Worm (Caenorhabditis elegans) whole organism, midembryonic: ENCODE measurements around the gene str-231.

Experiments
- T22C8.4 ChIP-seq: fragments of 200-800 bp; sonication (Bioruptor generic); IDR thresholded peaks from 2 replicates; pipeline ENCODE4 v1.3.6; 2022; ENCODE audit warnings: missing genetic modification characterization, missing compliant biosample characterization
- cog-1 ChIP-seq: sonication (generic microtip); optimal IDR thresholded peaks from 2 replicates; lab custom pipeline; 2016; ENCODE audit warnings: missing genetic modification characterization, missing compliant biosample characterization
- flt-1 ChIP-seq: fragments of 200-800 bp; sonication (Bioruptor generic); IDR thresholded peaks from 2 replicates; pipeline ENCODE4 v1.3.6; 2022; ENCODE audit warnings: missing genetic modification characterization, missing compliant biosample characterization
- klf-2 ChIP-seq: fragments of 200-800 bp; sonication (Bioruptor generic); conservative IDR thresholded peaks from 2 replicates; pipeline ENCODE4 v1.3.6; 2022; ENCODE audit warnings: missing genetic modification reagents, missing genetic modification characterization, missing compliant biosample characterization
- med-1 ChIP-seq: sonication (generic microtip); optimal IDR thresholded peaks from 2 replicates; lab custom pipeline; 2017; ENCODE audit warnings: missing genetic modification characterization, mild to moderate bottlenecking, missing compliant biosample characterization, antibody characterized with exemption, missing genetic modification reagents; ENCODE audit not compliant: insufficient read depth
- ref-1 ChIP-seq: fragments of 200-800 bp; sonication (Bioruptor generic); conservative IDR thresholded peaks from 2 replicates; pipeline ENCODE4 v1.3.6; 2022; ENCODE audit warnings: missing genetic modification reagents, missing genetic modification characterization, missing compliant biosample characterization
- tab-1 ChIP-seq: fragments of 200-800 bp; sonication (Bioruptor generic); IDR thresholded peaks from 2 replicates; pipeline ENCODE4 v1.3.6; 2022; ENCODE audit warnings: missing genetic modification characterization, missing compliant biosample characterization
- ztf-23 ChIP-seq: fragments of 200-800 bp; sonication (Bioruptor generic); IDR thresholded peaks from 2 replicates; pipeline ENCODE4 v1.3.6; 2022; ENCODE audit warnings: missing genetic modification reagents, missing genetic modification characterization, missing compliant biosample characterization
- ztf-29 ChIP-seq: fragments of 200-800 bp; sonication (Bioruptor generic); IDR thresholded peaks from 2 replicates; pipeline ENCODE4 v1.3.6; 2022; ENCODE audit warnings: missing genetic modification reagents, missing genetic modification characterization, missing compliant biosample characterization

The str-231 gene

ce11 chrV:16024917-16025316, 17.5 kb upstream of the str-231 start:
- TF ChIP-seq ztf-29 (GFP tag; lab: Robert Waterston, UW) = no peak
- TF ChIP-seq tab-1 = 0 out of 2 replicates have a peak, but pooled peaks have one; percentile 39

DNA sequence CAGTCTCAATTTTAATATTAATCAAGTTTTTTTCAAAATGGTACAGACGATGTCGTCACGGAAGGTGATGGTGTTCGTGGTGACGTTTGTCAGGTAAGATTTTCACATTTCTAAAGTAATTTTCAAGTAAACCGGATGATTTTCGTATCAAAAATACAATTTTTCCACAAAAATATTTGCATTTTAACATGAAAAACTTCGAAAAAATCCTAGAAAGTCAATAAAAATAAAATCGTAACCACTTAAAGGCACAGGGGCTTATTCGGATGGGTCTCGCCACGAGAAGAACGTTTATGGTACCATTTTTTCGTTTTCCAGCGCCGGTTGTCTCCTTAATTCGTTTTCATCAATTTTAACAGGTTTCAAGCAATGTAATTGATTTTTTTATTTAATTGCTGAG, 16.9 kb upstream of the str-231 start, which contains the start of gene T10C6.6:
T10C6.6 (plus strand) TSS at position 27 of the 400 bp plus-strand sequence.
- TF ChIP-seq med-1 (GFP tag; lab: Kevin White, UChicago) (no peak), ztf-29 (GFP tag; lab: Robert Waterston, UW) (no peak), T22C8.4 (GFP tag; lab: Robert Waterston, UW) (no peak), ref-1 (GFP tag; lab: Robert Waterston, UW) (no peak)

ce11 chrV:16023559-16023958, 16.2 kb upstream of the str-231 start:
- TF ChIP-seq flt-1 (GFP tag; lab: Robert Waterston, UW) = no peak
- TF ChIP-seq klf-2 = no peak
- no peak for TF ChIP-seq cog-1 (tag; lab: Kevin White, UChicago)
- no peak for TF ChIP-seq med-1 (GFP tag; lab: Kevin White, UChicago)
- TF ChIP-seq ztf-29 (GFP tag; lab: Robert Waterston, UW) = no peak
- no peak for TF ChIP-seq ref-1 (GFP tag; lab: Robert Waterston, UW)
- no peak for TF ChIP-seq tab-1
- no peak for TF ChIP-seq ztf-23
- no peak for TF ChIP-seq T22C8.4 (GFP tag; lab: Robert Waterston, UW)

DNA sequence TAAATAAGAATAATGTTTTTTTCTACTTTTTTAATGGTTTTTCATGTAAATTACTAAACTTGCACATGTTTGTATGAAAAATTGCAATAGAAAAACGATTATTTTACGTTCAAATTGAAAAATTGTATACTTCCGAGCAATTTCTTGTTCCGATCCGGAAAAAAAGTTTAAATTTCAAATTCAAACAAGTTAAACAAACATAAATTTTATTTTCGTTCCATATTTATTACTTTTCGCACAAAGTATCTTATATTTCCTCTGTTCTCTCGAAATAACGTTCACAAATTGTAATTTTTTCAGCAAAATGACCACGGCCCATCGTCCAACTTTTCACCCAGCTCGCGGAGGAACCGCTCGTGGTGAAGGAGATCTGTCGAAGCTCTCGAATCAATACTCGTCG, 15.6 kb upstream of the str-231 start, which contains the start of gene cwc-15:
cwc-15 (plus strand) TSS at position 301 of the 400 bp plus-strand sequence.
- TF ChIP-seq klf-2 = no peak
- no peak for TF ChIP-seq tab-1
- TF ChIP-seq flt-1 (GFP tag; lab: Robert Waterston, UW) = no peak
- no peak for TF ChIP-seq T22C8.4 (GFP tag; lab: Robert Waterston, UW)
- TF ChIP-seq med-1 (GFP tag; lab: Kevin White, UChicago) = no peak
- no peak for TF ChIP-seq ztf-29 (GFP tag; lab: Robert Waterston, UW)
- no peak for TF ChIP-seq cog-1 (tag; lab: Kevin White, UChicago)
- TF ChIP-seq ztf-23 = no peak
- TF ChIP-seq ref-1 (GFP tag; lab: Robert Waterston, UW) = no peak

- TF ChIP-seq flt-1 (GFP tag; lab: Robert Waterston, UW) (peak; percentile 61), ztf-23 (0 out of 2 replicates have a peak, but pooled peaks have one; percentile 40), med-1 (GFP tag; lab: Kevin White, UChicago) (no peak), T22C8.4 (GFP tag; lab: Robert Waterston, UW) (no peak; the same call in 1 of the 2 replicates), cog-1 (tag; lab: Kevin White, UChicago) (peak; percentile 30)
These were observed 15.2 kb upstream of the str-231 start for ce11 chrV:16022600-16022999.

DNA sequence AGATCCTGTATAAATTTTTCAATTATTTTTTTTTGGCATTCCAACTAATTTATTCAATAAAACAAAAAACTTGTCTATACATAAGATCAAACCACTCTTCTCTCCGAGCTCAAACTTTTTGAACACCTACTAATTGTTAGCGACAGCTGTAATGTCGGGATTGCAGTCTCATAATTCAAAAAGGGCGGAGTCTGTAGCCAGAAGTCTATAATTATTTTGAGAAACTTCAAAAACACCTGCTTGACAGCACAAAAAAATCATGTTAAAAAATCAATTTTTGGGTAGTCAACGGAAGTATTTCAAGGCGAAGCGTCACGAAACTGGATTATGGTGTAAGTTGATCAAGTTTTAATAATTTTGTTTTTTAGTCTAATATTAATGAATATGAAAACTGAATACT, 12.6 kb upstream of the str-231 start, which contains the start of gene srx-44:
srx-44 (plus strand) TSS at position 301 of the 400 bp plus-strand sequence.
- TF ChIP-seq med-1 (GFP tag; lab: Kevin White, UChicago) (no peak), tab-1 (no peak), cog-1 (tag; lab: Kevin White, UChicago) (no peak), klf-2 (no peak), flt-1 (GFP tag; lab: Robert Waterston, UW) (no peak), ztf-23 (no peak), ref-1 (GFP tag; lab: Robert Waterston, UW) (no peak), ztf-29 (GFP tag; lab: Robert Waterston, UW) (no peak), T22C8.4 (GFP tag; lab: Robert Waterston, UW) (no peak)

DNA sequence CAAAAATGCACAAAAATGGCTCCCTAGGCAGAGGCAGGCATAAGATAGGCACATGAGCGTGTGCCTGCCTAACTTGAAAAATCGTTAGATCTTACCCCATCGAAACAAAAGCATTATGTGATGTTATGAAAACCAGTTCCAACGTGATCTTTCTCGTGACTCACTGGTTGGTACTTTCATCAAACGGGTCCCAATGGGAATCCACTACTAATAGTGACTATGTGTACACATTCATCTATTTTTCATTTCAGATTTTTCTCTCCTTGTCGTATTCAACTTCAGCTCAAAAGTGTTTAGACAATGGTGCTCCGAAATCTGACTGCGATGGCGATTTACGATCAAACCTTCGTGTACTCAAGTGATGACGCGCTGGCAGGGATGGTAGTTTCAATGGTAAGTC, 10.3 kb upstream of the str-231 start, which contains the start of gene srx-43:
srx-43 (plus strand) TSS at position 301 of the 400 bp plus-strand sequence.
- TF ChIP-seq ztf-23 (no peak), ztf-29 (GFP tag; lab: Robert Waterston, UW) (no peak), tab-1 (no peak), cog-1 (tag; lab: Kevin White, UChicago) (no peak)

- TF ChIP-seq ztf-29 (GFP tag; lab: Robert Waterston, UW) = no peak
- TF ChIP-seq ztf-23 = no peak
- TF ChIP-seq cog-1 (tag; lab: Kevin White, UChicago) = no peak
- no peak for TF ChIP-seq flt-1 (GFP tag; lab: Robert Waterston, UW)
- no peak for TF ChIP-seq klf-2
These were observed 9.6 kb upstream of the str-231 start for ce11 chrV:16016977-16017376.

DNA sequence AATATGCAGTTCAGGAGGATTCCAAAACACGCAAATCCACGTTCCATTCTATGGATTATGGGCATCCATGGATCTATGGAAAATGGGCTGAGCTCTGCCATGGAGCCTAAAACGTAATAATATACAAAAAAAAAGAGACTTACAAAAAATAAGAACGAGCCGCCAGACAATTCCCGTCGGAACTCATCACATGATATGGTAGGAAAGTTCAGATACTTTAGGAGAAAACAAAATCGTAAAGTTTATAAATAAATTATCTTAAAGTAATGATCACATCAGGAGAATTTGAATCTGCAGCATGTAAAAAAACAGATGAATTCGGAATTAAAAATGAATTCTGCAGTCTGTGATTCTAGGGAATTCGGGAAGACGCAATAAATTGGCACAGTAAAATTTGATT, 8.2 kb upstream of the str-231 start, which contains the start of gene str-232:
str-232 (minus strand) TSS at position 101 of the 400 bp plus-strand sequence.
- TF ChIP-seq T22C8.4 (GFP tag; lab: Robert Waterston, UW) (no peak), ztf-23 (no peak), ztf-29 (GFP tag; lab: Robert Waterston, UW) (no peak), cog-1 (tag; lab: Kevin White, UChicago) (no peak), tab-1 (no peak), med-1 (GFP tag; lab: Kevin White, UChicago) (no peak), ref-1 (GFP tag; lab: Robert Waterston, UW) (no peak), klf-2 (no peak), flt-1 (GFP tag; lab: Robert Waterston, UW) (no peak)

DNA sequence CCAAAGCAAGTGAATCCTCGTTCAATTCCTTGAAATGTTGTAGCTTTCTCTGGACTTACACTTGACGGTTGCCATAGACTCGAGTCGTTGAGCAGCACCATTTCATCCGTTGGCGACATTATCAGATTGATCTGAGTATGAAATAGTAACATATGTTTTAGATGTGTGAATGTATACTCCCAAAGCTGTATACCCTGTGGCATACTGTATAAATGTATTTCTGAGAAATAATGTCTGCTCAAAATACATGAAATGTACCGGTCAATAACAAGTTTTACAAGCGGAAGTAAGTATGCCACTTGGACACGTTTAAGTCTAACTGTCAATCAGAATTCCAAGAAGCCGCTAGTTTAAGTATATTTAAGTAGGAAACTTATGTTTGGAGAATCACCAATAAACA, 2.2 kb upstream of the str-231 start, which contains the start of gene str-233:
str-233 (minus strand) TSS at position 101 of the 400 bp plus-strand sequence.
- no peak for TF ChIP-seq T22C8.4 (GFP tag; lab: Robert Waterston, UW)
- no peak for TF ChIP-seq tab-1
- no peak for TF ChIP-seq cog-1 (tag; lab: Kevin White, UChicago)
- TF ChIP-seq ztf-23 = no peak
- no peak for TF ChIP-seq klf-2
- no peak for TF ChIP-seq ztf-29 (GFP tag; lab: Robert Waterston, UW)
- no peak for TF ChIP-seq med-1 (GFP tag; lab: Kevin White, UChicago)
- no peak for TF ChIP-seq ref-1 (GFP tag; lab: Robert Waterston, UW)
- TF ChIP-seq flt-1 (GFP tag; lab: Robert Waterston, UW) = no peak
